Worm (Caenorhabditis elegans): ENCODE measurements around the gene W07B8.4.
A peak's percentile ranks its signal among the peaks of the same experiment; 100 is the strongest.

W07B8.4 gene

DNA sequence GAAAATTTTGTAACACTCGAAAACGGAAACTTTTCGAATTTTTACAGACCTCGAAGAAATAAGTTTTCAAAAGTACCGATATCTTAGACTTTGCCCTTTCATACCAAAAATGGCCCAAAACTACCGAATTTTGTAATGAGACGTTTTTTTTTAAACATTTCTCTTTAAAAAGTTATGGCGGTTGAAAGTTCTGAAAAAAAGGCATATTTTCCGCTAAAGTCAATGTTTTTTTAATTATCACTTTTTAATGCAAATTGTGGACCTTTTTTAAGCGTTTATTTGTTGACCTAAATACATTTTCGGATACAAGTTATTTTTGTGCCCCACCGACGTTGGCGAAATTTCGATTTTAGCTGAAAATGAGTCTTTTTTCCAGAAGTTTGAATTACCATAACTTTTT is 29.2 kb downstream of the W07B8.4 start:
- peak in 1 of 2 experiments; percentile 97 for TF ChIP-seq unc-62 (GFP tag; optimal IDR thresholded peaks at IDR 0.05 in 1 of 2)
- TF ChIP-seq unc-62 (tag; optimal IDR thresholded peaks at IDR 0.05), result no peak
- TF ChIP-seq nhr-102 (tag; optimal IDR thresholded peaks at IDR 0.05), result no peak

DNA sequence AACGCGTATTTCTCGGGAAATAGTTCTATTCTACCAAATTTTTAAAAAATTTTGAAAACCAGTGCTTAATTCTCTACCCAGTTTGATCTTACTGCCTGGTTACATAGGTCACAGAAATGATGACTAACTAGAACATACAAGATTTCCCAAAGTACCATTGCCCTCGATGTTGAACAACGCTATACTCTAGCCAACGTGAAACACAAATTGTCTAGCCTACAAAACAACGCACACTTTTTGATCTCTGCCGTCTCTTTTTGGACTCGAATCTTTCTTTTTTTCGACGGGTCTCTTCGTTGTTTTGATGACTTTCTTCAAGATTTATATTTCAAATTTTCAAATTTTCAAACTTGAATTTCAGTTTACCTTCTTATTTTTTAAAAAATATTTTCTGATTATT is 31.4 kb downstream of the W07B8.4 start, which contains the start of gene Y50D4B.2:
Y50D4B.2 (plus strand) TSS at position 301 of the 400 bp plus-strand sequence.
- TF ChIP-seq Y105C5A.15 (GFP tag; IDR thresholded peaks at IDR 0.05) (no peak), nhr-25 (tag; optimal IDR thresholded peaks at IDR 0.05; ENCODE audit: borderline replicate concordance, insufficient read depth) (no peak), aly-2 (tag; optimal IDR thresholded peaks at IDR 0.05) (no peak), F44E2.7 (GFP tag; IDR thresholded peaks at IDR 0.05) (no peak), aha-1 (tag) (no peak), dmd-6 (GFP tag; IDR thresholded peaks at IDR 0.05) (0 out of 2 replicates have a peak, but pooled peaks have one; percentile 16), mep-1 (tag; optimal IDR thresholded peaks at IDR 0.05) (no peak)

DNA sequence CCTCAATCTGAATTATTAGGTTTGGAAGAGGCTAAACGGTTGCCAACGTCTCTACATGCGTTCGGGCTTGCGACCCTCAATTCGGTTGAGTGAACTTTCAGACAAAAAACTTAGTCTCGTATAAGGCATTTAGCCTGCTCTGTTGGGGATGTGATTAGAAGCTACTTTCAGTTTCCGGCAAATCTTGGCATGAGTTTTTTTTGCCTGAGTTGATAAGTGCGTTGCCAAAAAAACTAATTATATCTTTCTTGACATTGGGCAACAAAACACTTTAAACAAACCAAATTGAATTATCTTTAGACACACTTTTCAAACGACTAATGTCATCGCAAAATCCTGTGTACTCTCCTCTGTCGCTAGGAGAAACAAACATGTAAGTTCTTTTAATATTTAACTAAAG is 39.4 kb downstream of the W07B8.4 start, which contains the start of gene Y50D4B.4:
Y50D4B.4 (plus strand) TSS at position 301 of the 400 bp plus-strand sequence.
- TF ChIP-seq lin-13 (GFP tag; optimal IDR thresholded peaks at IDR 0.05) (no peak), F49E8.2 (tag; optimal IDR thresholded peaks at IDR 0.05; ENCODE audit: borderline replicate concordance) (no peak), unc-62 (GFP tag; optimal IDR thresholded peaks at IDR 0.05 in 1 of 2) (no peak), unc-62 (tag; optimal IDR thresholded peaks at IDR 0.05) (no peak), madf-5 (GFP tag; IDR thresholded peaks at IDR 0.05) (no peak), mdt-29 (GFP tag; IDR thresholded peaks at IDR 0.05) (no peak), pqm-1 (tag; optimal IDR thresholded peaks at IDR 0.05) (no peak), D1046.2 (GFP tag; IDR thresholded peaks at IDR 0.05) (no peak), R02D3.7 (tag; optimal IDR thresholded peaks at IDR 0.05) (no peak), hlh-11 (tag; optimal IDR thresholded peaks at IDR 0.05) (no peak), mep-1 (tag; optimal IDR thresholded peaks at IDR 0.05) (no peak), daf-19 (GFP tag; conservative IDR thresholded peaks at IDR 0.05) (no peak), Y75B8A.6 (GFP tag; IDR thresholded peaks at IDR 0.05) (no peak), nhr-111 (GFP tag; optimal IDR thresholded peaks at IDR 0.05) (no peak), tag-97 (GFP tag; IDR thresholded peaks at IDR 0.05) (no peak), sdz-12 (GFP tag; optimal IDR thresholded peaks at IDR 0.05) (no peak), nhr-10 (tag; optimal IDR thresholded peaks at IDR 0.05) (no peak)

DNA sequence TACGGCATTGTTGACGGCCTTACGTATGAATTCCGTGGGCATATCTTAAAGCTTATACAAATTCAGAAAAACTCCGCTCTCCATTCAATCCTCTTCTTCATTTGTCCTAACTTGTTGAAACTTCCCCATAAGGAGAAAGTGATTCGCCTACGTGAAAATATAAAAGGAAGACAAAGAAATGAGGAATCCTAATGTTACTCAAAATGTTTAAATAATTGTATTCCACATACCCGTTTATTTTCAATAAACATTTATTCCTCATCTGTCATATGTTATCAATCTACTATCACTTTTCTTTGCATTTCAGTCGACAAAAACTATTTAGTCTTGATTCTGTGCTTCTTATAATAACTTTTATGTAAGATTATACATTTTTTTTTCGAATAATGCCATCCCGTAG is 43.7 kb downstream of the W07B8.4 start, which contains the start of gene clec-203:
clec-203 (plus strand) TSS at position 301 of the 400 bp plus-strand sequence.
- TF ChIP-seq nhr-77 (tag; optimal IDR thresholded peaks at IDR 0.05) (no peak), unc-39 (tag; optimal IDR thresholded peaks at IDR 0.05) (no peak), ces-1 (GFP tag; optimal IDR thresholded peaks at IDR 0.05) (no peak), zag-1 (tag; optimal IDR thresholded peaks at IDR 0.05) (no peak), unc-130 (GFP tag; optimal IDR thresholded peaks at IDR 0.05) (no peak), ctbp-1 (GFP tag; IDR thresholded peaks at IDR 0.05) (no peak), lsy-2 (tag; optimal IDR thresholded peaks at IDR 0.05) (no peak), F26F4.8 (GFP tag; conservative IDR thresholded peaks at IDR 0.05) (no peak)

DNA sequence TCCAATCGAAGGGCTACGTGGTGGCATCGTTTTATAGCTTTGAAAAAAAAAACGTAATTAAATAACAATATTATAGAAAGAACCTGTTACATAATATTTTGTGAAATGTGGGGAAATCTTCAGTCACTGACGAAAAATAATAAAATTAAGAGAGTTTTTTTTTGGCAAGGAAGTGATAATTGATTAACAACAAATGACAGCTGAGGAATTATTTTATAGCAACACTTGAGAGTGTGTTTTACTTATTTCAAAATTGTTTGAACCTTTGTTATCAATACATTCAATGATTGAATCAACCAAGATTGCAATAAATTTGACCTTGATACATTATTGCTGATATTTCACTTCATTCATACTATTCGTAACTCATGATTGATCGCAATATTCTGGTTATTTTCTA is 47.7 kb downstream of the W07B8.4 start, which contains the start of gene Y50D4B.6:
Y50D4B.6 (plus strand) TSS at position 301 of the 400 bp plus-strand sequence.
- no peak for TF ChIP-seq nhr-102 (tag; optimal IDR thresholded peaks at IDR 0.05)

All from whole organism, L4 larva.